Worm (Caenorhabditis elegans): ENCODE results near the gene C29F3.3.

The C29F3.3 gene

ce11 chrV:15323417-15323816 lies 23.8 kb downstream of the C29F3.3 start:
- no peak for TF ChIP-seq mab-5 (tag; optimal IDR thresholded peaks at IDR 0.05)
- no peak for TF ChIP-seq mbf-1 (tag; optimal IDR thresholded peaks at IDR 0.05)
- TF ChIP-seq fos-1 (tag; optimal IDR thresholded peaks at IDR 0.05): peak; percentile 94

ce11 chrV:15322653-15323052 lies 24.5 kb downstream of the C29F3.3 start, which contains the start of gene nhr-247:
nhr-247 (plus strand) TSS chrV:15322982.
- peak; percentile 69 for TF ChIP-seq fos-1 (tag; optimal IDR thresholded peaks at IDR 0.05)

- TF ChIP-seq egl-27 (tag; optimal IDR thresholded peaks at IDR 0.05): peak; percentile 35
- peak; percentile 42 for TF ChIP-seq gmeb-1 (tag; optimal IDR thresholded peaks at IDR 0.05)
- TF ChIP-seq fos-1 (tag; optimal IDR thresholded peaks at IDR 0.05): peak; percentile 99
- no peak for TF ChIP-seq C34F6.9 (tag; optimal IDR thresholded peaks at IDR 0.05)
- TF ChIP-seq crh-2 (tag; optimal IDR thresholded peaks at IDR 0.05): peak; percentile 34
- TF ChIP-seq sma-9 (GFP tag; optimal IDR thresholded peaks at IDR 0.05): peak; percentile 79
- TF ChIP-seq sma-9 (tag; optimal IDR thresholded peaks at IDR 0.05): no peak
- peak; percentile 11 for TF ChIP-seq sma-3 (GFP tag; optimal IDR thresholded peaks at IDR 0.05)
- no peak for TF ChIP-seq nhr-237 (tag; optimal IDR thresholded peaks at IDR 0.05)
Measured at ce11 chrV:15318638-15319037, 28.6 kb downstream of the C29F3.3 start, which contains the start of gene nhr-291. nhr-291 (plus strand) TSS chrV:15318961.

ce11 chrV:15315827-15316527 lies 31.2 kb downstream of the C29F3.3 start, which contains the start of the genes srt-22 and nhr-246:
srt-22 (minus strand) TSS chrV:15315927.
nhr-246 (plus strand) TSS chrV:15316477.
- TF ChIP-seq sma-9 (GFP tag; optimal IDR thresholded peaks at IDR 0.05) (no peak), sma-9 (tag; optimal IDR thresholded peaks at IDR 0.05) (no peak), ZK546.5 (tag; optimal IDR thresholded peaks at IDR 0.05) (no peak), peb-1 (tag; optimal IDR thresholded peaks at IDR 0.05) (no peak), lsy-2 (tag; optimal IDR thresholded peaks at IDR 0.05) (no peak), ama-1 (optimal IDR thresholded peaks at IDR 0.05) (no peak), mab-5 (tag; optimal IDR thresholded peaks at IDR 0.05) (no peak)

- TF ChIP-seq peb-1 (tag; optimal IDR thresholded peaks at IDR 0.05) (no peak), nhr-77 (tag; optimal IDR thresholded peaks at IDR 0.05) (no peak), F13H6.1 (tag; optimal IDR thresholded peaks at IDR 0.05) (no peak), sma-9 (GFP tag; optimal IDR thresholded peaks at IDR 0.05) (no peak), sma-9 (tag; optimal IDR thresholded peaks at IDR 0.05) (no peak), ztf-11 (tag; optimal IDR thresholded peaks at IDR 0.05) (no peak), sma-3 (GFP tag; optimal IDR thresholded peaks at IDR 0.05) (no peak), mab-5 (tag; optimal IDR thresholded peaks at IDR 0.05) (no peak), aly-2 (tag; optimal IDR thresholded peaks at IDR 0.05) (no peak), zag-1 (tag; optimal IDR thresholded peaks at IDR 0.05) (no peak), nhr-23 (tag; optimal IDR thresholded peaks at IDR 0.05) (no peak)
Measured at ce11 chrV:15313529-15313928, 33.7 kb downstream of the C29F3.3 start.

ce11 chrV:15310780-15311179 lies 36.4 kb downstream of the C29F3.3 start, which contains the start of gene irld-62:
irld-62 (plus strand) TSS chrV:15311080.
- TF ChIP-seq F13H6.1 (tag; optimal IDR thresholded peaks at IDR 0.05) (no peak), snpc-4 (tag; optimal IDR thresholded peaks at IDR 0.05) (no peak), ama-1 (optimal IDR thresholded peaks at IDR 0.05) (no peak), unc-55 (GFP tag; optimal IDR thresholded peaks at IDR 0.05) (no peak), sma-3 (GFP tag; optimal IDR thresholded peaks at IDR 0.05) (no peak), gmeb-1 (tag; optimal IDR thresholded peaks at IDR 0.05) (no peak), egl-27 (tag; optimal IDR thresholded peaks at IDR 0.05) (no peak), nhr-23 (tag; optimal IDR thresholded peaks at IDR 0.05) (no peak)

- TF ChIP-seq sma-9 (GFP tag; optimal IDR thresholded peaks at IDR 0.05): no peak
- no peak for TF ChIP-seq sma-9 (tag; optimal IDR thresholded peaks at IDR 0.05)
- no peak for TF ChIP-seq elt-1 (tag; optimal IDR thresholded peaks at IDR 0.05)
- TF ChIP-seq alr-1 (tag; optimal IDR thresholded peaks at IDR 0.05): no peak
- no peak for TF ChIP-seq nhr-129 (tag; optimal IDR thresholded peaks at IDR 0.05)
- no peak for TF ChIP-seq nhr-25 (tag; optimal IDR thresholded peaks at IDR 0.05)
- TF ChIP-seq sem-4 (tag; optimal IDR thresholded peaks at IDR 0.05): no peak
- TF ChIP-seq lin-11 (tag; optimal IDR thresholded peaks at IDR 0.05): no peak
- no peak for TF ChIP-seq nhr-77 (tag; optimal IDR thresholded peaks at IDR 0.05)
- TF ChIP-seq blmp-1 (tag; optimal IDR thresholded peaks at IDR 0.05; ENCODE audit: insufficient read depth): no peak
- no peak for TF ChIP-seq lsy-2 (tag; optimal IDR thresholded peaks at IDR 0.05)
- no peak for TF ChIP-seq ztf-11 (tag; optimal IDR thresholded peaks at IDR 0.05)
- no peak for TF ChIP-seq elt-3 (tag; optimal IDR thresholded peaks at IDR 0.05)
- TF ChIP-seq peb-1 (tag; optimal IDR thresholded peaks at IDR 0.05): no peak
- no peak for TF ChIP-seq egl-27 (tag; optimal IDR thresholded peaks at IDR 0.05)
- no peak for TF ChIP-seq nhr-21 (tag; optimal IDR thresholded peaks at IDR 0.05)
- no peak for TF ChIP-seq nhr-237 (tag; optimal IDR thresholded peaks at IDR 0.05)
- no peak for TF ChIP-seq nhr-10 (tag; optimal IDR thresholded peaks at IDR 0.05)
- TF ChIP-seq gmeb-1 (tag; optimal IDR thresholded peaks at IDR 0.05): no peak
- no peak for TF ChIP-seq R02D3.7 (tag; optimal IDR thresholded peaks at IDR 0.05)
Measured at ce11 chrV:15309011-15309410, 38.2 kb downstream of the C29F3.3 start, which contains the start of gene srz-10. srz-10 (minus strand) TSS chrV:15309098.

Measured in whole organism, L2 larva.